Worm (Caenorhabditis elegans) whole organism, midembryonic: ENCODE measurements around the gene srg-34.

Source experiments
- T22C8.4 ChIP-seq: fragments of 200-800 bp; sonication (Bioruptor generic); IDR thresholded peaks from 2 replicates; pipeline ENCODE4 v1.3.6; 2022; ENCODE audit warnings: missing genetic modification characterization, missing compliant biosample characterization
- cog-1 ChIP-seq: sonication (generic microtip); optimal IDR thresholded peaks from 2 replicates; lab custom pipeline; 2016; ENCODE audit warnings: missing genetic modification characterization, missing compliant biosample characterization
- flt-1 ChIP-seq: fragments of 200-800 bp; sonication (Bioruptor generic); IDR thresholded peaks from 2 replicates; pipeline ENCODE4 v1.3.6; 2022; ENCODE audit warnings: missing genetic modification characterization, missing compliant biosample characterization
- med-1 ChIP-seq: sonication (generic microtip); optimal IDR thresholded peaks from 2 replicates; lab custom pipeline; 2017; ENCODE audit warnings: missing genetic modification characterization, mild to moderate bottlenecking, missing compliant biosample characterization, antibody characterized with exemption, missing genetic modification reagents; ENCODE audit not compliant: insufficient read depth
- ztf-23 ChIP-seq: fragments of 200-800 bp; sonication (Bioruptor generic); IDR thresholded peaks from 2 replicates; pipeline ENCODE4 v1.3.6; 2022; ENCODE audit warnings: missing genetic modification reagents, missing genetic modification characterization, missing compliant biosample characterization
- ztf-29 ChIP-seq: fragments of 200-800 bp; sonication (Bioruptor generic); IDR thresholded peaks from 2 replicates; pipeline ENCODE4 v1.3.6; 2022; ENCODE audit warnings: missing genetic modification reagents, missing genetic modification characterization, missing compliant biosample characterization

DNA sequence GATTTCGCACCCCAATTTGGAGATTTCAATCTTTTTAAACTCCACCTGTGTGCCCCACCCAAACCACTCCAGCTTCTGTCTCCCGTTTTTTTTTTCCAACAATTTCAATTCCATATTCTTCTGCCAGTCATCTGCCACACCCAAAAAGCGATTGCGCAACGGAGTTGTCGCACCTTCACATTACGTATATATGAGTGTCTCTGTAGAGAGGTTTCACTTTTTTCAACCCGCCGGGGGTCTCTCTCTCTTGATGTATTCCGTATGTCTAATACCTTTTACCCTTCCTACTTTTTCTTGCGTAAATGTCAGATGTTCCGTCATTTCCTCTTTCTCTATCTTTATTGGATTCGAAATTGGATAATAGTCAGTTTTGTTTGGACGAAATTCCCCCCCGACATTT lies 22.3 kb upstream of the srg-34 start:
- TF ChIP-seq T22C8.4 (no peak), flt-1 (no peak), cog-1 (tag; lab: Kevin White, UChicago) (no peak), ztf-23 (GFP tag; lab: Robert Waterston, UW) (no peak), med-1 (no peak), ztf-29 (GFP tag; lab: Robert Waterston, UW) (no peak)
